Worm (Caenorhabditis elegans) whole organism, early embryonic: ENCODE measurements around the gene pes-1.

Source experiments
- F13C5.2 ChIP-seq: sonication (generic microtip); optimal IDR thresholded peaks from 2 replicates; lab custom pipeline; 2017; ENCODE audit warnings: mild to moderate bottlenecking, missing genetic modification characterization, inconsistent platforms, missing compliant biosample characterization
- ama-1 ChIP-seq: fragments of 150-350 bp; optimal IDR thresholded peaks from 2 replicates; lab custom pipeline; 2014
- ceh-13 ChIP-seq: fragments of 200-800 bp; sonication (Bioruptor generic); optimal IDR thresholded peaks from 2 replicates; lab custom pipeline; 2018; ENCODE audit warnings: mild to moderate bottlenecking, missing genetic modification characterization, missing compliant biosample characterization
- flt-1 ChIP-seq: fragments of 200-800 bp; sonication (Bioruptor generic); IDR thresholded peaks from 2 replicates; pipeline ENCODE4 v1.3.6; 2022; ENCODE audit warnings: missing genetic modification characterization, missing compliant biosample characterization
- hmbx-1 ChIP-seq: sonication (generic microtip); optimal IDR thresholded peaks from 2 replicates; lab custom pipeline; 2016; ENCODE audit warnings: mild to moderate bottlenecking, missing genetic modification characterization, missing compliant biosample characterization
- hmg-4 ChIP-seq: fragments of 200-800 bp; sonication (Bioruptor generic); optimal IDR thresholded peaks from 2 replicates; lab custom pipeline; 2018; ENCODE audit warnings: mild to moderate bottlenecking, missing genetic modification characterization, missing compliant biosample characterization
- hnd-1 ChIP-seq: sonication (generic microtip); optimal IDR thresholded peaks from 2 replicates; lab custom pipeline; 2016; ENCODE audit warnings: missing genetic modification characterization, missing compliant biosample characterization
- pes-1 ChIP-seq: fragments of 200-800 bp; sonication (Bioruptor generic); IDR thresholded peaks from 2 replicates; pipeline ENCODE4 v1.3.6; 2022; ENCODE audit warnings: missing genetic modification reagents, missing genetic modification characterization, missing compliant biosample characterization
- scrt-1 ChIP-seq: fragments of 200-800 bp; sonication (Bioruptor generic); IDR thresholded peaks from 2 replicates; pipeline ENCODE4 v1.3.6; 2022; ENCODE audit warnings: missing genetic modification characterization, missing compliant biosample characterization
- sea-1 ChIP-seq: fragments of 200-800 bp; sonication (Bioruptor generic); conservative IDR thresholded peaks from 2 replicates; pipeline ENCODE4 v1.3.6; 2022; ENCODE audit warnings: missing genetic modification characterization, missing compliant biosample characterization
- tbx-11 ChIP-seq: fragments of 200-800 bp; sonication (Bioruptor generic); IDR thresholded peaks from 2 replicates; pipeline ENCODE4 v1.3.6; 2022; ENCODE audit warnings: missing genetic modification characterization, missing compliant biosample characterization
- tra-4 ChIP-seq: sonication (generic microtip); optimal IDR thresholded peaks from 2 replicates; lab custom pipeline; 2017; ENCODE audit warnings: missing genetic modification characterization, missing compliant biosample characterization

DNA sequence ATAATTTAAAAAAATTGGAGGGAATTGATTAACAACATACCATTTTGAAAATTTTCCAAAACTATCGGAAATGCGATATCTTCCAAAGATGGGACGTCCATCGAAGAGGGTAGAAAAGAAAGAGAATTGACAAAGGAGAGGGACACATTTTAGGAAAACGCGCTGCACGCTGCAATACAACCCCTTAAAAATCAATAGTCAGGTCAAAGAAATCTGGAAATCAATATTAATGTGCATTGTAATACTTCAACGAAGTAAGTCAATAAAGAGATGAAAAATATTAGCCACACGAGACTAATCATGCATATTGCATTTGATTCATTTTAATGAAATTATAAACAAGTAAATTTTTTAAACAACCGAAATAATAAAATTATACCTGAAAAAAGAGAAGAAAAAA lies 33.1 kb upstream of the pes-1 start, which contains the start of gene Y9C9A.13:
- TF ChIP-seq ama-1 (lab: Kevin White, UChicago) = no peak
- no peak for TF ChIP-seq tra-4 (tag; lab: Kevin White, UChicago)
- TF ChIP-seq hnd-1 (tag; lab: Kevin White, UChicago) = no peak
- no peak for TF ChIP-seq tbx-11
- no peak for TF ChIP-seq sea-1
- no peak for TF ChIP-seq scrt-1
- no peak for TF ChIP-seq pes-1 (GFP tag; lab: Robert Waterston, UW)
- no peak for TF ChIP-seq ceh-13 (GFP tag; lab: Kevin White, UChicago)
- TF ChIP-seq F13C5.2 (tag; lab: Kevin White, UChicago) = no peak
- TF ChIP-seq hmbx-1 = no peak
- TF ChIP-seq hmg-4 = no peak
- TF ChIP-seq flt-1 (GFP tag; lab: Robert Waterston, UW) = no peak
